Worm (Caenorhabditis elegans): ENCODE measurements around the gene B0035.18.
A peak's percentile ranks its signal among the peaks of the same experiment; 100 is the strongest.

Gene B0035.18

ce11 chrIV:11352768-11353167 is 32.7 kb downstream of the B0035.18 start:
- TF ChIP-seq set-16 (GFP tag; IDR thresholded peaks at IDR 0.05) (0 out of 2 replicates have a peak, but pooled peaks have one; percentile 5), ceh-20 (GFP tag; IDR thresholded peaks at IDR 0.05) (no peak), hmg-1.1 (GFP tag; IDR thresholded peaks at IDR 0.05) (peak; percentile 24; the same call in 1 of the 2 replicates), ceh-28 (tag; optimal IDR thresholded peaks at IDR 0.05) (no peak), nhr-10 (tag; optimal IDR thresholded peaks at IDR 0.05) (no peak), pqm-1 (tag; optimal IDR thresholded peaks at IDR 0.05) (no peak), R02D3.7 (tag; optimal IDR thresholded peaks at IDR 0.05) (no peak), unc-62 (GFP tag; optimal IDR thresholded peaks at IDR 0.05 in 1 of 2) (peak in 1 of 2 experiments; percentile 98), unc-62 (tag; optimal IDR thresholded peaks at IDR 0.05) (no peak)

ce11 chrIV:11353946-11354458 is 33.9 kb downstream of the B0035.18 start, which contains the start of gene T01G1.2:
T01G1.2 (plus strand) TSS chrIV:11354408.
- TF ChIP-seq ceh-20 (GFP tag; IDR thresholded peaks at IDR 0.05) (peak; percentile 33; the same call in 1 of the 2 replicates), ceh-32 (tag; optimal IDR thresholded peaks at IDR 0.05; ENCODE audit: poor library complexity) (no peak), nhr-11 (tag; optimal IDR thresholded peaks at IDR 0.05) (peak; percentile 25), unc-130 (GFP tag; optimal IDR thresholded peaks at IDR 0.05) (no peak), lsy-2 (tag; optimal IDR thresholded peaks at IDR 0.05) (no peak), hlh-30 (tag; optimal IDR thresholded peaks at IDR 0.05; ENCODE audit: insufficient read depth) (peak; percentile 71), aly-2 (tag; optimal IDR thresholded peaks at IDR 0.05) (no peak), mep-1 (tag; optimal IDR thresholded peaks at IDR 0.05) (peak; percentile 11), daf-16 (GFP tag; optimal IDR thresholded peaks at IDR 0.05) (peak in 1 of 2 experiments; percentile 42), daf-16 (tag; optimal IDR thresholded peaks at IDR 0.05) (no peak), unc-62 (GFP tag; optimal IDR thresholded peaks at IDR 0.05 in 1 of 2) (peak in 1 of 2 experiments; percentile 10), unc-62 (tag; optimal IDR thresholded peaks at IDR 0.05) (no peak), mes-2 (tag; optimal IDR thresholded peaks at IDR 0.05; ENCODE audit: poor library complexity, severe bottlenecking) (no peak)

ce11 chrIV:11359769-11360168 is 39.7 kb downstream of the B0035.18 start, which contains the start of gene klp-12:
klp-12 (minus strand) TSS chrIV:11359869.
- TF ChIP-seq ZK337.2 (GFP tag; IDR thresholded peaks at IDR 0.05): no peak
- no peak for TF ChIP-seq rbr-2 (tag; optimal IDR thresholded peaks at IDR 0.05)
- TF ChIP-seq madf-5 (GFP tag; IDR thresholded peaks at IDR 0.05): no peak
- no peak for TF ChIP-seq mep-1 (tag; optimal IDR thresholded peaks at IDR 0.05)
- TF ChIP-seq zfp-3 (GFP tag; conservative IDR thresholded peaks at IDR 0.05): no peak
- no peak for TF ChIP-seq dmd-6 (GFP tag; IDR thresholded peaks at IDR 0.05)
- TF ChIP-seq ceh-44 (GFP tag; IDR thresholded peaks at IDR 0.05): no peak

ce11 chrIV:11361409-11361808 is 41.3 kb downstream of the B0035.18 start, which contains the start of gene T01G1.4:
T01G1.4 (minus strand) TSS chrIV:11361509.
- TF ChIP-seq egl-27 (tag; optimal IDR thresholded peaks at IDR 0.05) (no peak), spr-1 (tag; optimal IDR thresholded peaks at IDR 0.05) (no peak), nhr-48 (tag; optimal IDR thresholded peaks at IDR 0.05) (no peak), zip-11 (GFP tag; IDR thresholded peaks at IDR 0.05) (no peak), fos-1 (tag; optimal IDR thresholded peaks at IDR 0.05) (no peak), lin-29 (GFP tag; IDR thresholded peaks at IDR 0.05) (no peak), rbr-2 (tag; optimal IDR thresholded peaks at IDR 0.05) (no peak), mxl-2 (GFP tag; conservative IDR thresholded peaks at IDR 0.05) (no peak), nhr-77 (tag; optimal IDR thresholded peaks at IDR 0.05) (no peak), ceh-28 (tag; optimal IDR thresholded peaks at IDR 0.05) (no peak), ceh-62 (tag; optimal IDR thresholded peaks at IDR 0.05) (no peak), aha-1 (tag) (no peak), F49E8.2 (tag; optimal IDR thresholded peaks at IDR 0.05; ENCODE audit: borderline replicate concordance) (no peak), ceh-32 (tag; optimal IDR thresholded peaks at IDR 0.05; ENCODE audit: poor library complexity) (no peak), nhr-25 (tag; optimal IDR thresholded peaks at IDR 0.05; ENCODE audit: borderline replicate concordance, insufficient read depth) (no peak), daf-19 (GFP tag; conservative IDR thresholded peaks at IDR 0.05) (no peak), egl-43 (GFP tag; IDR thresholded peaks at IDR 0.05) (no peak), mdt-29 (GFP tag; IDR thresholded peaks at IDR 0.05) (no peak), lin-38 (GFP tag; IDR thresholded peaks at IDR 0.05) (no peak), pha-4 (GFP tag; IDR thresholded peaks at IDR 0.05) (no peak), pha-4 (tag; optimal IDR thresholded peaks at IDR 0.05) (no peak)
